Worm (Caenorhabditis elegans): ENCODE results near the gene F53F4.4.
A peak's percentile ranks its signal among the peaks of the same experiment; 100 is the strongest.

Gene F53F4.4

ce11 chrV:13568533-13568932 is 24.6 kb upstream of the F53F4.4 start, which contains the start of the genes nuaf-1 and bir-2 (continued):
- TF ChIP-seq lin-14 (GFP tag; optimal IDR thresholded peaks at IDR 0.05) (peak; percentile 70), fkh-4 (tag; optimal IDR thresholded peaks at IDR 0.05; ENCODE audit: borderline replicate concordance) (no peak), pax-3 (tag; optimal IDR thresholded peaks at IDR 0.05) (peak; percentile 57), nhr-11 (tag; optimal IDR thresholded peaks at IDR 0.05) (no peak), alr-1 (tag; optimal IDR thresholded peaks at IDR 0.05; ENCODE audit: borderline replicate concordance) (no peak), nhr-84 (tag; optimal IDR thresholded peaks at IDR 0.05) (no peak), hpl-2 (GFP tag; optimal IDR thresholded peaks at IDR 0.05) (no peak), egl-13 (tag; optimal IDR thresholded peaks at IDR 0.05) (peak; percentile 26), aly-2 (tag; optimal IDR thresholded peaks at IDR 0.05) (no peak), nhr-77 (tag; optimal IDR thresholded peaks at IDR 0.05) (no peak), nhr-237 (tag; optimal IDR thresholded peaks at IDR 0.05) (no peak), C16A3.4 (tag; optimal IDR thresholded peaks at IDR 0.05) (peak; percentile 54), zip-4 (GFP tag; optimal IDR thresholded peaks at IDR 0.05) (no peak), hlh-17 (GFP tag; optimal IDR thresholded peaks at IDR 0.05; ENCODE audit: borderline replicate concordance) (no peak), dpl-1 (GFP tag; optimal IDR thresholded peaks at IDR 0.05) (peak; percentile 75 to 91 (median 85)), nhr-90 (tag; optimal IDR thresholded peaks at IDR 0.05; ENCODE audit: poor library complexity) (peak; percentile 50), ceh-88 (GFP tag; IDR thresholded peaks at IDR 0.05) (no peak), nhr-47 (tag; optimal IDR thresholded peaks at IDR 0.05) (peak; percentile 78), Y116A8C.19 (tag; optimal IDR thresholded peaks at IDR 0.05; ENCODE audit: borderline replicate concordance) (no peak), lin-39 (tag; optimal IDR thresholded peaks at IDR 0.05) (no peak), unc-130 (tag; optimal IDR thresholded peaks at IDR 0.05) (peak; percentile 62), ztf-4 (tag; optimal IDR thresholded peaks at IDR 0.05) (no peak), isw-1 (GFP tag; IDR thresholded peaks at IDR 0.05) (no peak; the same call in 1 of the 2 replicates), fos-1 (tag; optimal IDR thresholded peaks at IDR 0.05) (no peak), ceh-8 (GFP tag; optimal IDR thresholded peaks at IDR 0.05) (no peak), pqm-1 (tag; optimal IDR thresholded peaks at IDR 0.05) (no peak), C34B4.2 (tag; optimal IDR thresholded peaks at IDR 0.05) (no peak), unc-30 (tag; optimal IDR thresholded peaks at IDR 0.05) (no peak), ceh-90 (tag; optimal IDR thresholded peaks at IDR 0.05) (peak; percentile 39), jun-1 (tag; optimal IDR thresholded peaks at IDR 0.05) (peak; percentile 28), F16B12.6 (tag; optimal IDR thresholded peaks at IDR 0.05) (peak; percentile 23)

- TF ChIP-seq lin-35 (GFP tag; optimal IDR thresholded peaks at IDR 0.05): peak in 1 of 2 experiments; percentile 32
- TF ChIP-seq elt-2 (tag; optimal IDR thresholded peaks at IDR 0.05): peak; percentile 45
- no peak for TF ChIP-seq sup-37 (GFP tag; optimal IDR thresholded peaks at IDR 0.05)
These were observed 21.4 kb upstream of the F53F4.4 start, which contains the start of gene C50B8.4 for ce11 chrV:13571714-13572258. TSS of gene C50B8.4 (plus strand) at chrV:13572012.

- TF ChIP-seq tlp-1 (tag; optimal IDR thresholded peaks at IDR 0.05) (no peak), lin-13 (GFP tag; optimal IDR thresholded peaks at IDR 0.05) (no peak), jun-1 (tag; optimal IDR thresholded peaks at IDR 0.05) (no peak), rnt-1 (tag; optimal IDR thresholded peaks at IDR 0.05) (no peak), lin-15B (tag; optimal IDR thresholded peaks at IDR 0.05) (no peak), hlh-4 (tag; optimal IDR thresholded peaks at IDR 0.05) (no peak), nhr-71 (tag; optimal IDR thresholded peaks at IDR 0.05) (no peak), mep-1 (tag; optimal IDR thresholded peaks at IDR 0.05) (no peak), mdl-1 (tag; optimal IDR thresholded peaks at IDR 0.05) (no peak), ceh-90 (tag; optimal IDR thresholded peaks at IDR 0.05) (no peak), nhr-19 (GFP tag; conservative IDR thresholded peaks at IDR 0.05) (no peak)
These were observed 17.3 kb upstream of the F53F4.4 start for ce11 chrV:13575866-13576265.
